Worm (Caenorhabditis elegans) whole organism, early embryonic: ENCODE results near the gene swd-2.2.

Source experiments
- B0310.2 ChIP-seq: sonication (generic microtip); optimal IDR thresholded peaks from 2 replicates; lab custom pipeline; 2016; ENCODE audit warnings: mild to moderate bottlenecking, missing genetic modification characterization, missing compliant biosample characterization
- F13C5.2 ChIP-seq: sonication (generic microtip); optimal IDR thresholded peaks from 2 replicates; lab custom pipeline; 2017; ENCODE audit warnings: mild to moderate bottlenecking, missing genetic modification characterization, inconsistent platforms, missing compliant biosample characterization
- aly-1 ChIP-seq: sonication (generic microtip); optimal IDR thresholded peaks from 2 replicates; lab custom pipeline; 2016; ENCODE audit warnings: missing genetic modification characterization, missing compliant biosample characterization
- ama-1 ChIP-seq: fragments of 150-350 bp; optimal IDR thresholded peaks from 2 replicates; lab custom pipeline; 2014
- ceh-13 ChIP-seq: fragments of 200-800 bp; sonication (Bioruptor generic); optimal IDR thresholded peaks from 2 replicates; lab custom pipeline; 2018; ENCODE audit warnings: mild to moderate bottlenecking, missing genetic modification characterization, missing compliant biosample characterization
- ceh-36 ChIP-seq: sonication (generic microtip); optimal IDR thresholded peaks from 2 replicates; lab custom pipeline; 2016; ENCODE audit warnings: missing genetic modification characterization, inconsistent platforms, missing compliant biosample characterization
- ets-7 ChIP-seq: sonication (generic microtip); optimal IDR thresholded peaks from 2 replicates; lab custom pipeline; 2016; ENCODE audit warnings: missing genotype, missing genetic modification characterization, missing compliant biosample characterization
- flt-1 ChIP-seq: fragments of 200-800 bp; sonication (Bioruptor generic); IDR thresholded peaks from 2 replicates; pipeline ENCODE4 v1.3.6; 2022; ENCODE audit warnings: missing genetic modification characterization, missing compliant biosample characterization
- hmbx-1 ChIP-seq: sonication (generic microtip); optimal IDR thresholded peaks from 2 replicates; lab custom pipeline; 2016; ENCODE audit warnings: mild to moderate bottlenecking, missing genetic modification characterization, missing compliant biosample characterization
- hmg-4 ChIP-seq: fragments of 200-800 bp; sonication (Bioruptor generic); optimal IDR thresholded peaks from 2 replicates; lab custom pipeline; 2018; ENCODE audit warnings: mild to moderate bottlenecking, missing genetic modification characterization, missing compliant biosample characterization
- hnd-1 ChIP-seq: sonication (generic microtip); optimal IDR thresholded peaks from 2 replicates; lab custom pipeline; 2016; ENCODE audit warnings: missing genetic modification characterization, missing compliant biosample characterization
- pes-1 ChIP-seq: fragments of 200-800 bp; sonication (Bioruptor generic); IDR thresholded peaks from 2 replicates; pipeline ENCODE4 v1.3.6; 2022; ENCODE audit warnings: missing genetic modification reagents, missing genetic modification characterization, missing compliant biosample characterization
- scrt-1 ChIP-seq: fragments of 200-800 bp; sonication (Bioruptor generic); IDR thresholded peaks from 2 replicates; pipeline ENCODE4 v1.3.6; 2022; ENCODE audit warnings: missing genetic modification characterization, missing compliant biosample characterization
- sea-1 ChIP-seq: fragments of 200-800 bp; sonication (Bioruptor generic); conservative IDR thresholded peaks from 2 replicates; pipeline ENCODE4 v1.3.6; 2022; ENCODE audit warnings: missing genetic modification characterization, missing compliant biosample characterization
- tbx-11 ChIP-seq: fragments of 200-800 bp; sonication (Bioruptor generic); IDR thresholded peaks from 2 replicates; pipeline ENCODE4 v1.3.6; 2022; ENCODE audit warnings: missing genetic modification characterization, missing compliant biosample characterization
- tbx-37 ChIP-seq: fragments of 200-800 bp; sonication (Bioruptor generic); conservative IDR thresholded peaks from 2 replicates; pipeline ENCODE4 v1.3.6; 2022; ENCODE audit warnings: missing genetic modification reagents, missing genetic modification characterization, missing compliant biosample characterization
- tra-4 ChIP-seq: sonication (generic microtip); optimal IDR thresholded peaks from 2 replicates; lab custom pipeline; 2017; ENCODE audit warnings: missing genetic modification characterization, missing compliant biosample characterization

Gene swd-2.2

ce11 chrIV:7816402-7817102, 42.3 kb downstream of the swd-2.2 start:
- no peak for TF ChIP-seq ets-7 (tag; lab: Kevin White, UChicago)
- TF ChIP-seq tra-4 (tag; lab: Kevin White, UChicago), result no peak
- TF ChIP-seq scrt-1, result no peak
- TF ChIP-seq pes-1, result no peak
- TF ChIP-seq tbx-37 (GFP tag; lab: Robert Waterston, UW), result no peak
- TF ChIP-seq sea-1 (GFP tag; lab: Robert Waterston, UW), result no peak
- no peak for TF ChIP-seq hmbx-1 (tag; lab: Kevin White, UChicago)
- TF ChIP-seq ceh-13 (GFP tag; lab: Kevin White, UChicago), result no peak
- no peak for TF ChIP-seq aly-1 (tag; lab: Kevin White, UChicago)
- no peak for TF ChIP-seq B0310.2 (tag; lab: Kevin White, UChicago)
- TF ChIP-seq hmg-4 (GFP tag; lab: Kevin White, UChicago), result no peak
- TF ChIP-seq ama-1 (lab: Kevin White, UChicago), result no peak
- no peak for TF ChIP-seq hnd-1 (tag; lab: Kevin White, UChicago)
- TF ChIP-seq ceh-36 (tag; lab: Kevin White, UChicago), result no peak
- TF ChIP-seq flt-1 (GFP tag; lab: Robert Waterston, UW), result no peak
- no peak for TF ChIP-seq tbx-11 (GFP tag; lab: Robert Waterston, UW)
- TF ChIP-seq F13C5.2 (tag; lab: Kevin White, UChicago), result no peak

- TF ChIP-seq tra-4 (tag; lab: Kevin White, UChicago), result no peak
- no peak for TF ChIP-seq flt-1 (GFP tag; lab: Robert Waterston, UW)
- no peak for TF ChIP-seq ceh-13 (GFP tag; lab: Kevin White, UChicago)
- no peak for TF ChIP-seq scrt-1
- no peak for TF ChIP-seq hnd-1 (tag; lab: Kevin White, UChicago)
- no peak for TF ChIP-seq ama-1 (lab: Kevin White, UChicago)
- TF ChIP-seq ets-7 (tag; lab: Kevin White, UChicago), result no peak
- no peak for TF ChIP-seq sea-1 (GFP tag; lab: Robert Waterston, UW)
- TF ChIP-seq hmbx-1 (tag; lab: Kevin White, UChicago), result no peak
- TF ChIP-seq F13C5.2 (tag; lab: Kevin White, UChicago), result no peak
- TF ChIP-seq hmg-4 (GFP tag; lab: Kevin White, UChicago), result no peak
Observed at ce11 chrIV:7817852-7818251, 43.6 kb downstream of the swd-2.2 start, which contains the start of gene ric-3. TSS of gene ric-3 (plus strand) at chrIV:7818251.

- no peak for TF ChIP-seq ceh-36 (tag; lab: Kevin White, UChicago)
- TF ChIP-seq sea-1 (GFP tag; lab: Robert Waterston, UW), result no peak
- no peak for TF ChIP-seq flt-1 (GFP tag; lab: Robert Waterston, UW)
- TF ChIP-seq tra-4 (tag; lab: Kevin White, UChicago), result no peak
- no peak for TF ChIP-seq tbx-11 (GFP tag; lab: Robert Waterston, UW)
Observed at ce11 chrIV:7822524-7822923, 48.3 kb downstream of the swd-2.2 start, which contains the start of gene T14A8.2. TSS of gene T14A8.2 (minus strand) at chrIV:7822624.

- TF ChIP-seq ets-7 (tag; lab: Kevin White, UChicago), result no peak
- TF ChIP-seq ceh-13 (GFP tag; lab: Kevin White, UChicago), result no peak
- TF ChIP-seq hmg-4 (GFP tag; lab: Kevin White, UChicago), result no peak
- no peak for TF ChIP-seq sea-1 (GFP tag; lab: Robert Waterston, UW)
- TF ChIP-seq tra-4 (tag; lab: Kevin White, UChicago), result no peak
- TF ChIP-seq pes-1, result no peak
- no peak for TF ChIP-seq hmbx-1 (tag; lab: Kevin White, UChicago)
- no peak for TF ChIP-seq scrt-1
- no peak for TF ChIP-seq hnd-1 (tag; lab: Kevin White, UChicago)
- TF ChIP-seq aly-1 (tag; lab: Kevin White, UChicago), result no peak
- no peak for TF ChIP-seq ceh-36 (tag; lab: Kevin White, UChicago)
- no peak for TF ChIP-seq F13C5.2 (tag; lab: Kevin White, UChicago)
- no peak for TF ChIP-seq tbx-37 (GFP tag; lab: Robert Waterston, UW)
- no peak for TF ChIP-seq flt-1 (GFP tag; lab: Robert Waterston, UW)
- no peak for TF ChIP-seq tbx-11 (GFP tag; lab: Robert Waterston, UW)
Observed at ce11 chrIV:7824649-7825048, 50.4 kb downstream of the swd-2.2 start.
